Worm (Caenorhabditis elegans): Measurements from ENCODE around the gene best-24.

- TF ChIP-seq dve-1 (tag; optimal IDR thresholded peaks at IDR 0.05) (no peak), ama-1 (optimal IDR thresholded peaks at IDR 0.05) (no peak)
Measured at ce11 chrIII:7937548-7937947, 36.7 kb downstream of the best-24 start, which contains the start of gene C29E4.10.
